Fruit fly (Drosophila melanogaster): ENCODE data around the gene CG17283.

The CG17283 gene

dm6 chr3R:17407576-17407975 is at the start of gene CG17283:
TSS of gene CG17283 (plus strand) at chr3R:17407876.
- TF ChIP-seq CG9139 (GFP tag; optimal IDR thresholded peaks at IDR 0.05) (no peak), eg (GFP tag; IDR thresholded peaks at IDR 0.05) (no peak), Lpt (GFP tag; optimal IDR thresholded peaks at IDR 0.05) (no peak), CG3919 (GFP tag; optimal IDR thresholded peaks at IDR 0.05) (no peak), Hr39 (GFP tag; optimal IDR thresholded peaks at IDR 0.05) (no peak), fd59A (GFP tag; optimal IDR thresholded peaks at IDR 0.05) (no peak), acj6 (GFP tag; optimal IDR thresholded peaks at IDR 0.05) (no peak), CG11294 (GFP tag; IDR thresholded peaks at IDR 0.05) (no peak)

DNA sequence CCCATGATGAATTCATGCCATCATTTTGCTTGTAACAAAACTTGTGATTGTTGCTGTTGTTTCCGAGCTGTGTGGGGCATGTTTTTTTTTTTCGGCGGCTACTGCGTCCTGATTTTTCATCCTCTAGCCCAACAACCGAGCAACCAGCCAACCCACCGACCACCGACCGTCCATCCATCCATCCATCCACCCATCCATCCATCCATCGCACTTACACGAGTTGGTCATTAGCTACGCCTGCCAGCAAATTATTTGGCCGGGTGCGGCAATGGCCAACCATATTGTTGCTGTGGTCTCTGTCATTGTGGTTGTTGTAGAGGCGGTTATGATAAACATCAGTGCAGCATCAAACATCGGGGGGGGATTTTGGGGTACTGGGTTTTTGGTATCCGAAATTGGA is 48.3 kb upstream of the CG17283 start:
- no peak for TF ChIP-seq CG7368 (GFP tag; optimal IDR thresholded peaks at IDR 0.05)
- TF ChIP-seq Sox15 (GFP tag; optimal IDR thresholded peaks at IDR 0.05), result no peak
- TF ChIP-seq ss (GFP tag; optimal IDR thresholded peaks at IDR 0.05), result no peak
- TF ChIP-seq CG11762 (GFP tag; optimal IDR thresholded peaks at IDR 0.05; ENCODE audit: insufficient read depth), result no peak
- TF ChIP-seq Eip78C (GFP tag), result no peak
- no peak for TF ChIP-seq dsx (GFP tag; optimal IDR thresholded peaks at IDR 0.05; ENCODE audit: poor library complexity, severe bottlenecking)
- no peak for TF ChIP-seq Ets21C (GFP tag; optimal IDR thresholded peaks at IDR 0.05)
- TF ChIP-seq CG6276 (GFP tag; optimal IDR thresholded peaks at IDR 0.05), result no peak
- TF ChIP-seq OdsH (GFP tag; optimal IDR thresholded peaks at IDR 0.05), result no peak
- TF ChIP-seq Lpt (GFP tag; optimal IDR thresholded peaks at IDR 0.05), result no peak
- TF ChIP-seq esn (GFP tag; optimal IDR thresholded peaks at IDR 0.05), result no peak
- TF ChIP-seq CG9139 (GFP tag; optimal IDR thresholded peaks at IDR 0.05), result no peak
- no peak for TF ChIP-seq Sox14 (GFP tag; optimal IDR thresholded peaks at IDR 0.05)

DNA sequence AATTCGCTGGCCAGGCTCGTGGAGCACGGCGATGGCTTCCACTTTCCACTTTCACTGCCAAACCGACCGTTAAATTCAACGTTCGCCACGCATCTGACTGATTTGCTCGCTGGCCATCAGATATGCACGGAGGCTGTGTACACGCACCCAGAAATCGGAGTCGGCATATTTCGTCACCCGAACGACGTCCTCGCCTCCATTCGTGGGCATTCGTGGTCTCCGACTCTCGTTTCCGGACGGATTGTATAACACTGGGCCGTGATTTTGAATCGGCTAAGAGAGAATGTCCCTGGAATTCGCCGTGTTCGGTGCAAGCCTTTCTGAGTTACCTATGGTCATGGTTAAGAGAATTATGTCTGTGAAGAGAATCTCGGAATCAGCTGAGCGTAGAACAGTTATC is 41.7 kb upstream of the CG17283 start, which contains the start of gene beat-IIa:
TSS of gene beat-IIa (minus strand) at position 97 of the 400 bp plus-strand sequence.
- TF ChIP-seq Ets21C (GFP tag; optimal IDR thresholded peaks at IDR 0.05) (no peak), CG6854 (GFP tag; optimal IDR thresholded peaks at IDR 0.05) (no peak), CG6792 (GFP tag; optimal IDR thresholded peaks at IDR 0.05) (no peak), CG9139 (GFP tag; optimal IDR thresholded peaks at IDR 0.05) (no peak)

dm6 chr3R:17371094-17371493 is 36.6 kb upstream of the CG17283 start:
- TF ChIP-seq Lpt (GFP tag; optimal IDR thresholded peaks at IDR 0.05), result no peak
- no peak for TF ChIP-seq CG1621 (tag; optimal IDR thresholded peaks at IDR 0.05)
- no peak for TF ChIP-seq net (GFP tag; optimal IDR thresholded peaks at IDR 0.05)
- no peak for TF ChIP-seq CG7368 (GFP tag; optimal IDR thresholded peaks at IDR 0.05)
- no peak for TF ChIP-seq fd59A (GFP tag; optimal IDR thresholded peaks at IDR 0.05)
- peak; percentile 16; the same call in 1 of the 2 replicates for TF ChIP-seq CG11294 (GFP tag; IDR thresholded peaks at IDR 0.05)
- no peak for TF ChIP-seq fd85E (GFP tag; optimal IDR thresholded peaks at IDR 0.05)
- no peak for TF ChIP-seq CG16779 (tag; optimal IDR thresholded peaks at IDR 0.05)
- peak; percentile 53; the same call in 1 of the 3 replicates for TF ChIP-seq CG8119 (GFP tag; IDR thresholded peaks at IDR 0.05)
- TF ChIP-seq eg (GFP tag; IDR thresholded peaks at IDR 0.05), result peak; percentile 55; the same call in 2 of the 3 replicates
- TF ChIP-seq CG4318 (GFP tag; optimal IDR thresholded peaks at IDR 0.05), result no peak
- TF ChIP-seq topi (GFP tag; optimal IDR thresholded peaks at IDR 0.05), result no peak
- TF ChIP-seq CG10669 (GFP tag; optimal IDR thresholded peaks at IDR 0.05), result peak; percentile 4
- no peak for TF ChIP-seq fkh (GFP tag; optimal IDR thresholded peaks at IDR 0.05)
- TF ChIP-seq CG6276 (GFP tag; optimal IDR thresholded peaks at IDR 0.05), result peak; percentile 12
- TF ChIP-seq CG31627 (GFP tag; optimal IDR thresholded peaks at IDR 0.05), result no peak
- TF ChIP-seq CG6163 (GFP tag; IDR thresholded peaks at IDR 0.05), result 0 out of 3 replicates have a peak, but pooled peaks have one; percentile 36
- TF ChIP-seq CG11762 (GFP tag; optimal IDR thresholded peaks at IDR 0.05; ENCODE audit: insufficient read depth), result no peak
- no peak for TF ChIP-seq CG8319 (GFP tag; optimal IDR thresholded peaks at IDR 0.05)
- no peak for TF ChIP-seq Smox (GFP tag; optimal IDR thresholded peaks at IDR 0.05)
- TF ChIP-seq Blimp-1 (GFP tag; optimal IDR thresholded peaks at IDR 0.05), result no peak
- TF ChIP-seq CG10631 (GFP tag; optimal IDR thresholded peaks at IDR 0.05), result no peak
- no peak for TF ChIP-seq pdm3 (GFP tag; optimal IDR thresholded peaks at IDR 0.05)
- TF ChIP-seq CG3919 (GFP tag; optimal IDR thresholded peaks at IDR 0.05), result no peak
- TF ChIP-seq Ets96B (tag; optimal IDR thresholded peaks at IDR 0.05), result peak; percentile 23
- TF ChIP-seq dac (GFP tag; optimal IDR thresholded peaks at IDR 0.05), result no peak
- no peak for TF ChIP-seq Hr38 (GFP tag; optimal IDR thresholded peaks at IDR 0.05)
- TF ChIP-seq acj6 (GFP tag; optimal IDR thresholded peaks at IDR 0.05), result no peak
- no peak for TF ChIP-seq CG3032 (tag; optimal IDR thresholded peaks at IDR 0.05)
- TF ChIP-seq Ets21C (GFP tag; optimal IDR thresholded peaks at IDR 0.05), result no peak
- peak; percentile 35; the same call in 1 of the 2 replicates for TF ChIP-seq CG15336 (GFP tag; IDR thresholded peaks at IDR 0.05)
- no peak for TF ChIP-seq CG34406 (GFP tag; optimal IDR thresholded peaks at IDR 0.05)
- TF ChIP-seq esn (GFP tag; optimal IDR thresholded peaks at IDR 0.05), result no peak
- TF ChIP-seq vri (GFP tag; optimal IDR thresholded peaks at IDR 0.05), result no peak

Measured in whole organism, prepupa.